Fruit fly (Drosophila melanogaster): Measurements from ENCODE around the gene CG10801.

The CG10801 gene

dm6 chrX:3454715-3455114 lies 5.7 kb upstream of the CG10801 start:
- peak; percentile 88 for TF ChIP-seq eg (GFP tag; IDR thresholded peaks at IDR 0.05)
- no peak for TF ChIP-seq Blimp-1 (GFP tag; optimal IDR thresholded peaks at IDR 0.05)
- TF ChIP-seq CG3032 (tag; optimal IDR thresholded peaks at IDR 0.05), result no peak
- TF ChIP-seq Hr38 (GFP tag; optimal IDR thresholded peaks at IDR 0.05), result no peak
- TF ChIP-seq CG8632 (GFP tag; optimal IDR thresholded peaks at IDR 0.05), result no peak
- TF ChIP-seq OdsH (GFP tag; optimal IDR thresholded peaks at IDR 0.05), result peak; percentile 43
- TF ChIP-seq acj6 (GFP tag; optimal IDR thresholded peaks at IDR 0.05), result peak; percentile 11
- no peak for TF ChIP-seq CG7368 (GFP tag; optimal IDR thresholded peaks at IDR 0.05)
- TF ChIP-seq Ets96B (tag; optimal IDR thresholded peaks at IDR 0.05), result no peak
- TF ChIP-seq cyc (GFP tag; optimal IDR thresholded peaks at IDR 0.05), result no peak
- TF ChIP-seq Hr39 (GFP tag; optimal IDR thresholded peaks at IDR 0.05), result no peak
- no peak for TF ChIP-seq Eip93F (GFP tag; optimal IDR thresholded peaks at IDR 0.05)
- no peak for TF ChIP-seq Smox (GFP tag; optimal IDR thresholded peaks at IDR 0.05)
- no peak for TF ChIP-seq CG1621 (tag; optimal IDR thresholded peaks at IDR 0.05)
- TF ChIP-seq CG31627 (GFP tag; optimal IDR thresholded peaks at IDR 0.05), result no peak
- TF ChIP-seq CG8319 (GFP tag; optimal IDR thresholded peaks at IDR 0.05), result no peak
- no peak for TF ChIP-seq Ets21C (GFP tag; optimal IDR thresholded peaks at IDR 0.05)
- peak; percentile 88 for TF ChIP-seq CG15336 (GFP tag; IDR thresholded peaks at IDR 0.05)
- no peak for TF ChIP-seq CG11762 (GFP tag; optimal IDR thresholded peaks at IDR 0.05; ENCODE audit: insufficient read depth)
- peak; percentile 43 for TF ChIP-seq pdm3 (GFP tag; optimal IDR thresholded peaks at IDR 0.05)
- no peak for TF ChIP-seq CG9139 (GFP tag; optimal IDR thresholded peaks at IDR 0.05)
- TF ChIP-seq spab (GFP tag; optimal IDR thresholded peaks at IDR 0.05), result no peak
- no peak for TF ChIP-seq topi (GFP tag; optimal IDR thresholded peaks at IDR 0.05)
- TF ChIP-seq CG6854 (GFP tag; optimal IDR thresholded peaks at IDR 0.05), result no peak
- TF ChIP-seq net (GFP tag; optimal IDR thresholded peaks at IDR 0.05), result peak; percentile 40
- peak; percentile 86 for TF ChIP-seq CG8119 (GFP tag; IDR thresholded peaks at IDR 0.05)
- peak; percentile 22 for TF ChIP-seq Sox14 (GFP tag; optimal IDR thresholded peaks at IDR 0.05)
- no peak for TF ChIP-seq CG10631 (GFP tag; optimal IDR thresholded peaks at IDR 0.05)
- TF ChIP-seq CG34406 (GFP tag; optimal IDR thresholded peaks at IDR 0.05), result no peak
- TF ChIP-seq CG3919 (GFP tag; optimal IDR thresholded peaks at IDR 0.05), result peak; percentile 36
- TF ChIP-seq Met (GFP tag; optimal IDR thresholded peaks at IDR 0.05), result no peak
- TF ChIP-seq Sox102F (GFP tag; optimal IDR thresholded peaks at IDR 0.05), result no peak
- TF ChIP-seq CG32006 (GFP tag; optimal IDR thresholded peaks at IDR 0.05), result peak; percentile 83
- no peak for TF ChIP-seq CG16779 (tag; optimal IDR thresholded peaks at IDR 0.05)
- no peak for TF ChIP-seq fkh (GFP tag; optimal IDR thresholded peaks at IDR 0.05)
- TF ChIP-seq lz (GFP tag; optimal IDR thresholded peaks at IDR 0.05), result no peak
- no peak for TF ChIP-seq dsx (GFP tag; optimal IDR thresholded peaks at IDR 0.05; ENCODE audit: poor library complexity, severe bottlenecking)
- TF ChIP-seq achi (GFP tag; optimal IDR thresholded peaks at IDR 0.05), result peak; percentile 43
- TF ChIP-seq Hr4 (GFP tag; optimal IDR thresholded peaks at IDR 0.05), result peak; percentile 84
- no peak for TF ChIP-seq CG10669 (GFP tag; optimal IDR thresholded peaks at IDR 0.05)
- peak; percentile 65 for TF ChIP-seq Gug (GFP tag; IDR thresholded peaks at IDR 0.05)
- TF ChIP-seq fd59A (GFP tag; optimal IDR thresholded peaks at IDR 0.05), result no peak
- TF ChIP-seq CG11294 (GFP tag; IDR thresholded peaks at IDR 0.05), result peak; percentile 59; the same call in 1 of the 2 replicates
- TF ChIP-seq Lpt (GFP tag; optimal IDR thresholded peaks at IDR 0.05), result peak; percentile 47
- no peak for TF ChIP-seq Sox15 (GFP tag; optimal IDR thresholded peaks at IDR 0.05)
- no peak for TF ChIP-seq CG6792 (GFP tag; optimal IDR thresholded peaks at IDR 0.05)
- peak; percentile 60 for TF ChIP-seq Eip78C (GFP tag)
- TF ChIP-seq dac (GFP tag; optimal IDR thresholded peaks at IDR 0.05), result peak; percentile 61
- no peak for TF ChIP-seq Eip75B (GFP tag; optimal IDR thresholded peaks at IDR 0.05)
- peak in 1 of 2 experiments; percentile 61 for TF ChIP-seq salr (GFP tag; optimal IDR thresholded peaks at IDR 0.05)
- TF ChIP-seq CG6276 (GFP tag; optimal IDR thresholded peaks at IDR 0.05), result peak; percentile 82
- TF ChIP-seq ss (GFP tag; optimal IDR thresholded peaks at IDR 0.05), result no peak
- no peak for TF ChIP-seq vri (GFP tag; optimal IDR thresholded peaks at IDR 0.05)
